Worm (Caenorhabditis elegans) whole organism, L4/young adult: ENCODE data around the gene mrpl-32.

Experiments
- W03F9.2 ChIP-seq: fragments of 150-350 bp; optimal IDR thresholded peaks from 2 replicates; lab custom pipeline; 2014; ENCODE audit warnings: missing biosample characterization, missing genetic modification characterization
- him-1 ChIP-seq: sonication (generic microtip); optimal IDR thresholded peaks from 2 replicates; lab custom pipeline; 2016; ENCODE audit warnings: missing genotype, missing genetic modification reagents, missing genetic modification characterization, missing compliant biosample characterization

DNA sequence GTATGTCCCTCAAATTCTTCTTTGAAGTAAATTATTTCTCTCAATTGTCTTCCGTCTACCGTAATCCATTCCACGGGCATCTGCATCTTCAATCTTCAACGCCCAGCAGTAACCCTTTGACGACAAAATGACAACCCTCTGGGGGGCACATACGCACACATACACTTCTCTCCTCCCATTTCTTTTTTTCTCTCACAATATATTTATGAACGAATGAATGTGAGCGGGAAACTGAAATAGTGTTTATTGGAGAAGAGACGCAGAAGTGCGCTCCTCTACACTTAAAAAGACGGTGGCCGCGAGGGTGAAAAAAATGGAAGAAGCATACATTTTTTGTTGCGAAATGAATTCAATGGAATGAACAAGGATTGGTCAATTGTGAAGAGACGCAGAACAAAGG is 37.6 kb upstream of the mrpl-32 start:
- TF ChIP-seq him-1 (tag; lab: Kevin White, UChicago) (no peak), W03F9.2 (tag; lab: Kevin White, UChicago) (no peak)
